Worm (Caenorhabditis elegans) whole organism, mixed stage, embryonic: Measurements from ENCODE around the gene K01A12.4.

Experiments used
- M03D4.4 ChIP-seq: sonication (generic microtip); optimal IDR thresholded peaks from 2 replicates; lab custom pipeline; 2017; ENCODE audit warnings: mild to moderate bottlenecking, missing genetic modification characterization, missing compliant biosample characterization
- drap-1 ChIP-seq: fragments of 200-800 bp; sonication (Bioruptor generic); optimal IDR thresholded peaks from 3 replicates; lab custom pipeline; 2018; ENCODE audit warnings: mild to moderate bottlenecking, missing genetic modification characterization, missing compliant biosample characterization
- hlh-1 ChIP-seq: fragments of 150-350 bp; optimal IDR thresholded peaks from 2 replicates; lab custom pipeline; 2014; ENCODE audit warnings: missing biosample characterization, missing genetic modification reagents, missing genetic modification characterization
- lsy-2 ChIP-seq: fragments of 150-350 bp; optimal IDR thresholded peaks from 2 replicates; lab custom pipeline; 2014; ENCODE audit warnings: missing biosample characterization, missing genetic modification characterization
- mep-1 ChIP-seq: fragments of 150-350 bp; optimal IDR thresholded peaks from 2 replicates; lab custom pipeline; 2017; ENCODE audit warnings: missing biosample characterization, missing genetic modification reagents, missing genetic modification characterization, inconsistent platforms
- nhr-12 ChIP-seq: fragments of 150-350 bp; optimal IDR thresholded peaks from 2 replicates; lab custom pipeline; 2014; ENCODE audit warnings: missing biosample characterization, missing genetic modification characterization
- nhr-28 ChIP-seq: fragments of 150-350 bp; optimal IDR thresholded peaks from 2 replicates; lab custom pipeline; 2014; ENCODE audit warnings: missing biosample characterization, missing genetic modification characterization
- nhr-76 ChIP-seq: sonication (generic microtip); optimal IDR thresholded peaks from 2 replicates; lab custom pipeline; 2017; ENCODE audit warnings: missing biosample characterization, missing genetic modification characterization
- pha-4 ChIP-seq: fragments of 150-350 bp; optimal IDR thresholded peaks from 2 replicates; lab custom pipeline; 2018; ENCODE audit warnings: missing biosample characterization, missing genetic modification reagents, missing genetic modification characterization
- snpc-4 ChIP-seq: fragments of 150-350 bp; optimal IDR thresholded peaks from 2 replicates; lab custom pipeline; 2014; ENCODE audit warnings: missing biosample characterization, missing genetic modification characterization
- sptf-1 ChIP-seq: sonication (generic microtip); optimal IDR thresholded peaks from 2 replicates; lab custom pipeline; 2017; ENCODE audit warnings: mild to moderate bottlenecking, missing genetic modification characterization, moderate library complexity, missing compliant biosample characterization
- unc-39 ChIP-seq: fragments of 150-350 bp; optimal IDR thresholded peaks from 2 replicates; lab custom pipeline; 2014; ENCODE audit warnings: missing biosample characterization, missing genetic modification characterization
- unc-62 ChIP-seq: fragments of 150-350 bp; optimal IDR thresholded peaks from 2 replicates; lab custom pipeline; 2014; ENCODE audit warnings: missing biosample characterization, missing genetic modification reagents, missing genetic modification characterization

ce11 chrX:8604160-8604559 is 6.5 kb upstream of the K01A12.4 start:
- no peak for TF ChIP-seq nhr-12
- no peak for TF ChIP-seq mep-1 (tag; lab: Kevin White, UChicago)
- no peak for TF ChIP-seq hlh-1 (tag; lab: Kevin White, UChicago)
- no peak for TF ChIP-seq snpc-4
- TF ChIP-seq nhr-76: no peak
- no peak for TF ChIP-seq M03D4.4 (tag; lab: Kevin White, UChicago)
- TF ChIP-seq sptf-1: no peak
- TF ChIP-seq pha-4: no peak
- no peak for TF ChIP-seq nhr-28 (tag; lab: Kevin White, UChicago)
- no peak for TF ChIP-seq unc-39
- no peak for TF ChIP-seq drap-1 (GFP tag; lab: Kevin White, UChicago)
- no peak for TF ChIP-seq lsy-2 (tag; lab: Kevin White, UChicago)
- TF ChIP-seq unc-62 (GFP tag; lab: Kevin White, UChicago): no peak
